Fruit fly (Drosophila melanogaster) whole organism, embryonic: ENCODE data around the gene Mocs1.

Experiments
- Abd-B ChIP-seq: fragments of 200-800 bp; sonication (Bioruptor generic); optimal IDR thresholded peaks from 2 replicates; lab custom pipeline; 2018; ENCODE audit warnings: missing biosample characterization, mild to moderate bottlenecking, missing genetic modification characterization, moderate library complexity
- Ada2b ChIP-seq: fragments of 200-800 bp; sonication (Bioruptor generic); IDR thresholded peaks from 2 replicates; pipeline ENCODE4 v1.3.6; 2022; ENCODE audit warnings: missing biosample characterization, missing genetic modification characterization
- Atf-2 ChIP-seq: fragments of 200-800 bp; sonication (Bioruptor generic); optimal IDR thresholded peaks from 2 replicates; lab custom pipeline; 2016; ENCODE audit warnings: missing biosample characterization, missing genetic modification characterization
- Awh ChIP-seq: fragments of 200-800 bp; sonication (Bioruptor generic); IDR thresholded peaks from 2 replicates; pipeline ENCODE4, ENCODE4 v1.3.6; 2022; ENCODE audit warnings: missing biosample characterization, missing genetic modification characterization
- CG10321 ChIP-seq: fragments of 200-800 bp; sonication (Bioruptor generic); IDR thresholded peaks from 2 replicates; pipeline ENCODE4 v1.3.6; 2022; ENCODE audit warnings: missing biosample characterization, missing genetic modification characterization
- CG10431 ChIP-seq: fragments of 200-800 bp; sonication (Bioruptor generic); optimal IDR thresholded peaks from 3 replicates; lab custom pipeline; 2018; ENCODE audit warnings: missing biosample characterization, mild to moderate bottlenecking, missing genetic modification characterization
- CG10959 ChIP-seq: fragments of 200-800 bp; sonication (Bioruptor generic); IDR thresholded peaks from 2 replicates; pipeline ENCODE4 v1.3.6; 2022; ENCODE audit warnings: missing biosample characterization, missing genetic modification characterization
- CG11247 ChIP-seq: fragments of 200-800 bp; sonication (Bioruptor generic); IDR thresholded peaks from 2 replicates; pipeline ENCODE4 v1.3.6; 2022; ENCODE audit warnings: missing biosample characterization, missing genetic modification characterization
- CG11398 ChIP-seq: fragments of 200-800 bp; sonication (Bioruptor generic); optimal IDR thresholded peaks from 2 replicates; lab custom pipeline; 2016; ENCODE audit warnings: missing biosample characterization, missing genetic modification characterization
- CG12942 ChIP-seq: fragments of 200-800 bp; sonication (Bioruptor generic); optimal IDR thresholded peaks from 3 replicates; lab custom pipeline; 2016; ENCODE audit warnings: missing biosample characterization, missing genetic modification characterization
- CG15073 ChIP-seq: fragments of 200-800 bp; sonication (Bioruptor generic); optimal IDR thresholded peaks from 2 replicates; lab custom pipeline; 2016; ENCODE audit warnings: missing biosample characterization, missing genetic modification characterization
- CG15514 ChIP-seq: fragments of 200-800 bp; sonication (Bioruptor generic); optimal IDR thresholded peaks from 3 replicates; lab custom pipeline; 2017; ENCODE audit warnings: missing biosample characterization, missing genetic modification characterization, mild to moderate bottlenecking, moderate library complexity, missing genetic modification reagents
- CG16815 ChIP-seq: fragments of 200-800 bp; sonication (Bioruptor generic); optimal IDR thresholded peaks from 3 replicates; lab custom pipeline; 2017; ENCODE audit warnings: missing biosample characterization, mild to moderate bottlenecking, missing genetic modification characterization
- CG17361 ChIP-seq: fragments of 200-800 bp; sonication (Bioruptor generic); IDR thresholded peaks from 3 replicates; pipeline ENCODE4 v1.3.6; 2022; ENCODE audit warnings: missing biosample characterization, missing genetic modification characterization
- CG17612 ChIP-seq: fragments of 200-800 bp; sonication (Bioruptor generic); IDR thresholded peaks from 2 replicates; pipeline ENCODE4 v1.3.6; 2022; ENCODE audit warnings: missing biosample characterization, missing genetic modification characterization
- CG17912 ChIP-seq: fragments of 200-800 bp; sonication (Bioruptor generic); optimal IDR thresholded peaks from 2 replicates; lab custom pipeline; 2018; ENCODE audit warnings: missing biosample characterization, mild to moderate bottlenecking, missing genetic modification characterization
- CG18476 ChIP-seq: fragments of 200-800 bp; sonication (Bioruptor generic); optimal IDR thresholded peaks from 2 replicates; lab custom pipeline; 2016; ENCODE audit warnings: missing biosample characterization, mild to moderate bottlenecking, missing genetic modification characterization
- CG18764 ChIP-seq: fragments of 200-800 bp; sonication (Bioruptor generic); optimal IDR thresholded peaks from 3 replicates; lab custom pipeline; 2016; ENCODE audit warnings: missing biosample characterization, missing genetic modification characterization
- CG2889 ChIP-seq: fragments of 200-800 bp; sonication (Bioruptor generic); IDR thresholded peaks from 3 replicates; pipeline ENCODE4 v1.3.6; 2022; ENCODE audit warnings: missing biosample characterization, missing genetic modification characterization
- CG3065 ChIP-seq: fragments of 200-800 bp; sonication (Bioruptor generic); optimal IDR thresholded peaks from 2 replicates; lab custom pipeline; 2016; ENCODE audit warnings: missing biosample characterization, missing genetic modification characterization
- CG4404 ChIP-seq: fragments of 200-800 bp; sonication (Bioruptor generic); IDR thresholded peaks from 2 replicates; pipeline ENCODE4 v1.3.6; 2022; ENCODE audit warnings: missing biosample characterization, missing genetic modification characterization
- CG6689 ChIP-seq: fragments of 200-800 bp; sonication (Bioruptor generic); IDR thresholded peaks from 2 replicates; pipeline ENCODE4 v1.3.6; 2022; ENCODE audit warnings: missing biosample characterization, missing genetic modification characterization
- CG7271 ChIP-seq: fragments of 200-800 bp; sonication (Bioruptor generic); optimal IDR thresholded peaks from 2 replicates; lab custom pipeline; 2018; ENCODE audit warnings: missing biosample characterization, mild to moderate bottlenecking, missing genetic modification characterization, moderate library complexity
- CG8359 ChIP-seq: fragments of 200-800 bp; sonication (Bioruptor generic); optimal IDR thresholded peaks from 2 replicates; lab custom pipeline; 2017; ENCODE audit warnings: missing biosample characterization, mild to moderate bottlenecking, missing genetic modification characterization, borderline replicate concordance
- CG8388 ChIP-seq: fragments of 200-800 bp; sonication (Bioruptor generic); optimal IDR thresholded peaks from 2 replicates; lab custom pipeline; 2019; ENCODE audit warnings: missing biosample characterization, mild to moderate bottlenecking, missing genetic modification characterization, moderate library complexity
- CTCF ChIP-seq: fragments of 200-800 bp; sonication (Bioruptor generic); optimal IDR thresholded peaks from 2 replicates; lab custom pipeline; 2017; ENCODE audit warnings: missing biosample characterization, mild to moderate bottlenecking, missing genetic modification characterization, moderate library complexity
- D19A ChIP-seq: fragments of 200-800 bp; optimal IDR thresholded peaks from 3 replicates; lab custom pipeline; 2019; ENCODE audit warnings: missing biosample characterization, mild to moderate bottlenecking, missing genetic modification characterization, moderate library complexity
- Dad ChIP-seq: fragments of 200-800 bp; sonication (Bioruptor generic); optimal IDR thresholded peaks from 3 replicates; lab custom pipeline; 2016; ENCODE audit warnings: missing biosample characterization, missing genetic modification characterization
- Dbx ChIP-seq: fragments of 200-800 bp; sonication (Bioruptor generic); IDR thresholded peaks from 3 replicates; pipeline ENCODE4 v1.3.6; 2022; ENCODE audit warnings: missing biosample characterization, missing genetic modification characterization
- Dll ChIP-seq: fragments of 200-800 bp; sonication (Bioruptor generic); IDR thresholded peaks from 4 replicates; pipeline ENCODE4 v1.3.6; 2022; ENCODE audit warnings: missing biosample characterization, missing genetic modification characterization; ENCODE audit not compliant: partially characterized antibody
- Doc2 ChIP-seq: fragments of 200-800 bp; sonication (Bioruptor generic); IDR thresholded peaks from 2 replicates; pipeline ENCODE4 v1.3.6; 2022; ENCODE audit warnings: missing biosample characterization, missing genetic modification characterization
- Dp ChIP-seq: fragments of 200-800 bp; sonication (Bioruptor generic); optimal IDR thresholded peaks from 2 replicates; lab custom pipeline; 2018; ENCODE audit warnings: missing biosample characterization, mild to moderate bottlenecking, missing genetic modification characterization, moderate library complexity
- Ets97D ChIP-seq: fragments of 200-800 bp; sonication (Bioruptor generic); optimal IDR thresholded peaks from 3 replicates; lab custom pipeline; 2016; ENCODE audit warnings: missing biosample characterization, missing genetic modification characterization
- HLH3B ChIP-seq: fragments of 200-800 bp; sonication (Bioruptor generic); IDR thresholded peaks from 2 replicates; pipeline ENCODE4 v1.3.6; 2022; ENCODE audit warnings: missing biosample characterization, missing genetic modification characterization
- Hmx ChIP-seq: fragments of 200-800 bp; sonication (Bioruptor generic); optimal IDR thresholded peaks from 2 replicates; lab custom pipeline; 2016; ENCODE audit warnings: missing biosample characterization, missing genetic modification characterization
- Myb ChIP-seq: fragments of 200-800 bp; sonication (Bioruptor generic); optimal IDR thresholded peaks from 2 replicates; lab custom pipeline; 2016; ENCODE audit warnings: missing biosample characterization, missing genetic modification characterization
- Sox102F ChIP-seq: fragments of 200-800 bp; sonication (Bioruptor generic); optimal IDR thresholded peaks from 2 replicates; lab custom pipeline; 2018; ENCODE audit warnings: missing biosample characterization, mild to moderate bottlenecking, missing genetic modification characterization, moderate library complexity
- Vsx1 ChIP-seq: fragments of 200-800 bp; sonication (Bioruptor generic); optimal IDR thresholded peaks from 2 replicates; lab custom pipeline; 2017; ENCODE audit warnings: missing biosample characterization, mild to moderate bottlenecking, missing genetic modification characterization, missing genetic modification reagents
- amos ChIP-seq: fragments of 200-800 bp; sonication (Bioruptor generic); IDR thresholded peaks from 2 replicates; pipeline ENCODE4 v1.3.6; 2022; ENCODE audit warnings: missing biosample characterization, missing genetic modification characterization; ENCODE audit not compliant: partially characterized antibody
- btn ChIP-seq: fragments of 200-800 bp; sonication (Bioruptor generic); optimal IDR thresholded peaks from 2 replicates; lab custom pipeline; 2016; ENCODE audit warnings: missing biosample characterization, missing genetic modification characterization
- dati ChIP-seq: fragments of 200-800 bp; sonication (Bioruptor generic); IDR thresholded peaks from 2 replicates; pipeline ENCODE4 v1.3.6; 2022; ENCODE audit warnings: missing biosample characterization, missing genetic modification characterization
- disco-r ChIP-seq: fragments of 200-800 bp; sonication (Bioruptor generic); optimal IDR thresholded peaks from 2 replicates; lab custom pipeline; 2016; ENCODE audit warnings: missing biosample characterization, missing genetic modification characterization
- dpn ChIP-seq, 2 experiments: fragments of 200-800 bp; sonication (Bioruptor generic); optimal IDR thresholded peaks; 3 replicates each; lab custom pipeline; 2016; ENCODE audit warnings: missing biosample characterization in 2 of 2, missing genetic modification characterization in 2 of 2
- en ChIP-seq: fragments of 200-800 bp; sonication (Bioruptor generic); optimal IDR thresholded peaks from 2 replicates; lab custom pipeline; 2016; ENCODE audit warnings: missing biosample characterization, missing genetic modification characterization
- hb ChIP-seq: fragments of 200-800 bp; sonication (Bioruptor generic); IDR thresholded peaks from 3 replicates; pipeline ENCODE4 v1.3.6; 2022; ENCODE audit warnings: missing biosample characterization, missing genetic modification characterization; ENCODE audit not compliant: partially characterized antibody
- hth ChIP-seq: fragments of >200 bp; optimal IDR thresholded peaks from 2 replicates; lab custom pipeline; 2017; ENCODE audit warnings: inconsistent platforms
- lilli ChIP-seq: fragments of 200-800 bp; sonication (Bioruptor generic); optimal IDR thresholded peaks from 3 replicates; lab custom pipeline; 2016; ENCODE audit warnings: missing biosample characterization, missing genetic modification characterization
- peb ChIP-seq: fragments of 200-800 bp; sonication (Bioruptor generic); IDR thresholded peaks from 2 replicates; pipeline ENCODE4 v1.3.6; 2022; ENCODE audit warnings: missing biosample characterization, missing genetic modification characterization
- row ChIP-seq: fragments of 200-800 bp; sonication (Bioruptor generic); IDR thresholded peaks from 3 replicates; pipeline ENCODE4 v1.3.6; 2022; ENCODE audit warnings: missing biosample characterization, missing genetic modification characterization
- sens-2 ChIP-seq: fragments of 200-800 bp; sonication (Bioruptor generic); IDR thresholded peaks from 2 replicates; pipeline ENCODE4 v1.3.6; 2022; ENCODE audit warnings: missing biosample characterization, missing genetic modification characterization
- shn ChIP-seq: fragments of 200-800 bp; sonication (Bioruptor generic); optimal IDR thresholded peaks from 3 replicates; lab custom pipeline; 2016; ENCODE audit warnings: missing biosample characterization, missing genetic modification characterization
- slbo ChIP-seq: fragments of 200-800 bp; sonication (Bioruptor generic); IDR thresholded peaks from 2 replicates; pipeline ENCODE4 v1.3.6; 2022; ENCODE audit warnings: missing biosample characterization, missing genetic modification characterization

The Mocs1 gene

dm6 chr3L:11047877-11048276 is 22.4 kb upstream of the Mocs1 start (continued):
- TF ChIP-seq lilli (GFP tag; lab: Kevin White, UChicago): peak; percentile 69
- TF ChIP-seq dpn (GFP tag; optimal IDR thresholded peaks at IDR 0.05; lab: Kevin White, UChicago): peak; percentile 79 to 85
- peak; percentile 44 for TF ChIP-seq en (GFP tag; lab: Kevin White, UChicago)
- TF ChIP-seq Ada2b (GFP tag; lab: Robert Waterston, UW): peak; percentile 57; the same call in 1 of the 2 replicates
- peak; percentile 59 for TF ChIP-seq CG18764
- TF ChIP-seq Myb (GFP tag; lab: Kevin White, UChicago): peak; percentile 96
- peak; percentile 57 for TF ChIP-seq CG12942 (GFP tag; lab: Kevin White, UChicago)
- TF ChIP-seq CG10431: peak; percentile 70
- 0 out of 2 replicates have a peak, but pooled peaks have one; percentile 19 for TF ChIP-seq CG6689 (GFP tag; lab: Robert Waterston, UW)
- peak; percentile 32 for TF ChIP-seq CG11398 (GFP tag; lab: Kevin White, UChicago)
- no peak for TF ChIP-seq Doc2
- no peak; the same call in 1 of the 2 replicates for TF ChIP-seq peb (GFP tag; lab: Robert Waterston, UW)
- TF ChIP-seq Vsx1 (GFP tag; lab: Kevin White, UChicago): peak; percentile 83
- peak; percentile 76 for TF ChIP-seq sens-2
- TF ChIP-seq Abd-B (GFP tag; lab: Kevin White, UChicago): no peak
- TF ChIP-seq Ets97D: peak; percentile 36
- no peak for TF ChIP-seq CG15073 (GFP tag; lab: Kevin White, UChicago)
- TF ChIP-seq HLH3B (GFP tag; lab: Robert Waterston, UW): peak; percentile 74
- peak; percentile 49 for TF ChIP-seq CG16815
- peak; percentile 65 for TF ChIP-seq Dad (GFP tag; lab: Kevin White, UChicago)
- TF ChIP-seq Awh: peak; percentile 61; the same call in 1 of the 2 replicates
- peak; percentile 69 for TF ChIP-seq CG3065 (GFP tag; lab: Kevin White, UChicago)
- TF ChIP-seq Sox102F (GFP tag; lab: Kevin White, UChicago): peak; percentile 70
- no peak; the same call in 1 of the 2 replicates for TF ChIP-seq CG4404 (GFP tag; lab: Robert Waterston, UW)
- peak; percentile 17 for TF ChIP-seq Dp (GFP tag; lab: Kevin White, UChicago)
- TF ChIP-seq CG2889 (GFP tag; lab: Robert Waterston, UW): no peak
- peak; percentile 99 for TF ChIP-seq CTCF (GFP tag; lab: Kevin White, UChicago)
- peak; percentile 72 for TF ChIP-seq CG17361
- peak; percentile 34 for TF ChIP-seq CG7271
- peak; percentile 42 for TF ChIP-seq D19A (tag; lab: Kevin White, UChicago)
- peak; percentile 90 for TF ChIP-seq CG11247 (GFP tag; lab: Robert Waterston, UW)
- peak; percentile 50 for TF ChIP-seq CG8388 (GFP tag; lab: Kevin White, UChicago)
- peak; percentile 79 for TF ChIP-seq Atf-2 (GFP tag; lab: Kevin White, UChicago)
- peak; percentile 20; the same call in 1 of the 2 replicates for TF ChIP-seq amos (GFP tag; lab: Robert Waterston, UW)
- peak; percentile 85 for TF ChIP-seq CG17912
- no peak for TF ChIP-seq hth (lab: Kevin White, UChicago)
- peak; percentile 81 for TF ChIP-seq Dbx
- peak; percentile 78 for TF ChIP-seq shn (GFP tag; lab: Kevin White, UChicago)
- peak; percentile 87 for TF ChIP-seq slbo (GFP tag; lab: Robert Waterston, UW)
- TF ChIP-seq hb (GFP tag; lab: Robert Waterston, UW): no peak
- no peak for TF ChIP-seq CG17612 (GFP tag; lab: Robert Waterston, UW)
- peak; percentile 48 for TF ChIP-seq CG15514 (GFP tag; lab: Kevin White, UChicago)
- peak; percentile 12 for TF ChIP-seq CG18476 (GFP tag; lab: Kevin White, UChicago)
- TF ChIP-seq Hmx (GFP tag; lab: Kevin White, UChicago): no peak
- peak; percentile 81 for TF ChIP-seq CG10959 (GFP tag; lab: Robert Waterston, UW)
- no peak for TF ChIP-seq CG10321 (GFP tag; lab: Robert Waterston, UW)
- TF ChIP-seq Dll (GFP tag; lab: Robert Waterston, UW): no peak
- peak; percentile 42 for TF ChIP-seq btn
- no peak for TF ChIP-seq CG8359 (GFP tag; lab: Kevin White, UChicago)
- TF ChIP-seq row (GFP tag; lab: Robert Waterston, UW): peak; percentile 33; the same call in 1 of the 3 replicates
- TF ChIP-seq disco-r (GFP tag; lab: Kevin White, UChicago): peak; percentile 65
- TF ChIP-seq dati (GFP tag; lab: Robert Waterston, UW): peak; percentile 36; the same call in 1 of the 2 replicates
